Worm (Caenorhabditis elegans) whole organism, L4/young adult: ENCODE data around the gene set-20.

ENCODE experiments used
- dao-5 ChIP-seq: sonication (generic microtip); optimal IDR thresholded peaks from 2 replicates; lab custom pipeline; 2016; ENCODE audit warnings: missing genotype, missing genetic modification characterization, moderate library complexity, missing compliant biosample characterization
- him-1 ChIP-seq: sonication (generic microtip); optimal IDR thresholded peaks from 2 replicates; lab custom pipeline; 2016; ENCODE audit warnings: missing genotype, missing genetic modification reagents, missing genetic modification characterization, missing compliant biosample characterization

ce11 chrX:5715369-5715768, 29.4 kb upstream of the set-20 start:
- TF ChIP-seq him-1, result no peak
- no peak for TF ChIP-seq dao-5 (tag; lab: Kevin White, UChicago)
